Worm (Caenorhabditis elegans): ENCODE results near the gene F01D4.5.

DNA sequence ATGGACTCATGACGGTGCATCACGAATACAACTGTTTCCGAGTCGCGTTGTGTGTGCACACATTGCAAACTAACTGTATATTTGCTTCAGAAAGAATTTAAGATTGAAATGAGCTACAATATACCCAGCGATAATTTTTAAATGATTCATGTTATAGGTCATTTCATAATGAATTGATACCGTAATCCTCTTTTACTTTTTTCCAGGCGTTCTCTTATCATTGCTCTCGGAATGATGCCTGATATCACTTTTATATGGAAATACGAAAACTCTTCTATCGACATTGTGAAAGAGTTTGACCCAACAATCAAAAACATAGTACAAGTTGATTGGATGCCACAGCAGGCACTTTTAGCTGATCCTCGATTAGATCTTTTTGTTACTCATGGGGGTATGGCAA, 17.1 kb downstream of the F01D4.5 start:
- TF ChIP-seq klf-2 (GFP tag; conservative IDR thresholded peaks at IDR 0.05) (no peak), T22C8.4 (GFP tag; IDR thresholded peaks at IDR 0.05) (no peak)
